Worm (Caenorhabditis elegans) whole organism, young adult: ENCODE results near the gene C31H2.4.

Source experiments
- nfyb-1 ChIP-seq: fragments of 200-800 bp; sonication (Bioruptor generic); IDR thresholded peaks from 2 replicates; pipeline ENCODE4 v1.3.6; 2022; ENCODE audit warnings: missing genetic modification reagents, missing genetic modification characterization, missing compliant biosample characterization
- ztf-26 ChIP-seq: sonication (generic microtip); optimal IDR thresholded peaks from 2 replicates; lab custom pipeline; 2017; ENCODE audit warnings: missing genetic modification characterization, missing compliant biosample characterization

DNA sequence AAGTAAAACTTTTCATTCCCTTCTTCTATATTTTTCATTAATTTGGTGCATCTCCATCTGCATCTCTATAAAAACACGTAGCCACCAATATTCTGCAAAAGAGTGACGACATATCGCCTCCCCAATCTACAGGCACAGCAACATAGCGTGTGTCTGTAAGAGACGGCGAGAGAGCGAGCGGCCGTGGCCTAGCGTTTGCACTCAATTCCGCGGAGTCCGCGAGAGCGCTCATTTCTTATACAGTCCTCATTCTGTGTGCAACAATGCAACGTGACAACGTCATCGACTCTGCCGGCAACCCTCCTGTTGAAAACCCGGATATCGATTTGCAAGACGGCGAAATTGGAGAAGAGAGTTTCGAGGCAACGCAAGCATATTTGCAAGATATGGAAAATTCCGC is 46.1 kb upstream of the C31H2.4 start, which contains the start of gene H28G03.2:
- TF ChIP-seq ztf-26 (tag; lab: Kevin White, UChicago) (no peak), nfyb-1 (GFP tag; lab: Robert Waterston, UW) (no peak)
